Fruit fly (Drosophila melanogaster): ENCODE data around the gene Frq2.
A peak's percentile ranks its signal among the peaks of the same experiment; 100 is the strongest.

Gene Frq2

DNA sequence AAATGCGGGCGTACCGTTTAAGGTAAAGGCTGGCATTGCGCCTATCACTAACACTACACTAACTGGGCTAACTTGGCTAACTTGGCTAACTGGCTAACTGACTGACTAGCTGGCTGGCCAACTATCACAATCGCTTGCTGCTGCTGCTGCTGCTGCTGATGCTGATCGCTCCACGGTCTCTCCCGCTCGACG is 65.7 kb downstream of the Frq2 start, which contains the start of gene upd2:
Gene upd2, minus strand, starts transcription at position 101 of the 192 bp plus-strand sequence.
- TF ChIP-seq Sox14 (GFP tag; optimal IDR thresholded peaks at IDR 0.05) (no peak), CG8319 (GFP tag; optimal IDR thresholded peaks at IDR 0.05) (no peak), CG6792 (GFP tag; optimal IDR thresholded peaks at IDR 0.05) (no peak), Eip93F (GFP tag; optimal IDR thresholded peaks at IDR 0.05) (no peak), cyc (GFP tag; optimal IDR thresholded peaks at IDR 0.05) (no peak), CG6163 (GFP tag; IDR thresholded peaks at IDR 0.05) (no peak), dac (GFP tag; optimal IDR thresholded peaks at IDR 0.05) (no peak), CG15336 (GFP tag; IDR thresholded peaks at IDR 0.05) (no peak), Sox15 (GFP tag; optimal IDR thresholded peaks at IDR 0.05) (no peak), CG6854 (GFP tag; optimal IDR thresholded peaks at IDR 0.05) (no peak), eg (GFP tag; IDR thresholded peaks at IDR 0.05) (no peak), topi (GFP tag; optimal IDR thresholded peaks at IDR 0.05) (no peak), CG11762 (GFP tag; optimal IDR thresholded peaks at IDR 0.05; ENCODE audit: insufficient read depth) (no peak), spab (GFP tag; optimal IDR thresholded peaks at IDR 0.05) (no peak), CG11902 (GFP tag; optimal IDR thresholded peaks at IDR 0.05) (no peak), CG3032 (tag; optimal IDR thresholded peaks at IDR 0.05) (no peak), CG1621 (tag; optimal IDR thresholded peaks at IDR 0.05) (no peak), Hr38 (GFP tag; optimal IDR thresholded peaks at IDR 0.05) (no peak), Sox102F (GFP tag; optimal IDR thresholded peaks at IDR 0.05) (no peak)

DNA sequence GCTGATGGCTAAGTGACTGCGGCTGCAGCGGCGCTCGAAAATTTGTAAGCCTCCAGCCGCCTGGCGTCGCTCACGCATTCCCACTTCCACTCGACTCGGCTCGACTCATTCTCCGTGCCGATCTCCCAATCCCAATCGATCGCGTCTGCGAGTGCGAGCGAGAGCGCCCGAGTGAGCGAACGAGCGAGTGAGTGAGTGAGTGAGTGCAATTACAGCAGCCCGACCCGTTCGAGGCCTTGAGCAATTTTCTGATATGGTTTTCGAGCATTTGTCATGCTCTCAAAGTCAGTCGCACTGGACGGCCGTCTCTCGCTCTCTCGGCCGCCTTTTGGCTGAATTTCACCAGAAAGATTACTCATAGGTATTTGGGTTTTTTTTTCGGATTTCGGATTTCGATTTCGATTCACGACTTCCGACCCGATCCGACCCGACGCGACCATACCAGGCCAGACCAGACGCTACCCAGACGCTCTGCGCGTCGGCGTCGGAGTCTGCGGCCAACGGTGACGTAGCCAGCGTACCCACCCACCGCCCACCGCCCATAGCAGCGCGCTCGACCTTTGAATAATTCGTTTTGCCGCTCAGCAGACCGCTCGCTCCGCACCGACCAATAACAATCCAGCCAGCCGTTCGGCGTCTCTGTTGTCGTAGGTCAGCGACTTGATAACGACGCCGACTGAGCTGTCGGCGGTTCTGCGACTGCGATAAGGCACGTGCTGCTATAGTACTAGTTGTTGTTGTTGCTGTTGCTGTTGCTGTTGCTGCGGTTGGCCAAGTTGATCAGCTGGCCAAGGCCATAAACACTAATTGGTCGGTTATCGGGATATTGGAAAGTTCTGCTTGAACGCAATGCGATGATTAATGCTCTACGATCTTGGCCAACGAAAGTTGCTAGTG is 66.2 kb downstream of the Frq2 start:
- TF ChIP-seq Eip93F (GFP tag; optimal IDR thresholded peaks at IDR 0.05) (no peak), Eip78C (GFP tag) (peak; percentile 48), spab (GFP tag; optimal IDR thresholded peaks at IDR 0.05) (no peak), pdm3 (GFP tag; optimal IDR thresholded peaks at IDR 0.05) (no peak), svp (GFP tag) (peak; percentile 70), CG3032 (tag; optimal IDR thresholded peaks at IDR 0.05) (no peak), lz (GFP tag; optimal IDR thresholded peaks at IDR 0.05) (no peak)

DNA sequence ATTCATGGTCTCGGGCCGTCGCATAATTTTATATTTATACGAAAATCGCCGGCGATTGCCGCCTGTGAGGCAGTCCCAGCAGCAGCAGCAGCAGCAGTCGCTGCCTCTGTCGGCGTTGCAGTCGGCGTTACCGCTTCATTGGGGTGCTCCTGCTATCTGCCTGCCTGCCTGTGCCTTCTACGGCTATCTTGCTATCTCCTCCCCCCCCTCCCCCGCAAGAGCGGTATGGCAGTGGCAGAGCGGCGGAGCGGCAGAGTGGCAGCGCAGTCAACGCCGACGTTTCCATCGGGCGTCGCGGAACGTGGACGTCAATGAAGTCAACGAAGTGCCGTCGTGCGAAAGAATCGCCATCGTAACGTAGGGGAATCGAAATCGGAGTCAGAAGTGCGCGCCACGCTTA is 67.8 kb downstream of the Frq2 start:
- TF ChIP-seq ss (GFP tag; optimal IDR thresholded peaks at IDR 0.05) = no peak
- TF ChIP-seq CG31627 (GFP tag; optimal IDR thresholded peaks at IDR 0.05) = no peak
- no peak for TF ChIP-seq CG15336 (GFP tag; IDR thresholded peaks at IDR 0.05)
- TF ChIP-seq lz (GFP tag; optimal IDR thresholded peaks at IDR 0.05) = no peak
- no peak for TF ChIP-seq CG11902 (GFP tag; optimal IDR thresholded peaks at IDR 0.05)
- TF ChIP-seq CG7368 (GFP tag; optimal IDR thresholded peaks at IDR 0.05) = no peak
- no peak for TF ChIP-seq CG6792 (GFP tag; optimal IDR thresholded peaks at IDR 0.05)
- no peak for TF ChIP-seq Ets21C (GFP tag; optimal IDR thresholded peaks at IDR 0.05)
- TF ChIP-seq CG9139 (GFP tag; optimal IDR thresholded peaks at IDR 0.05) = no peak
- TF ChIP-seq CG1621 (tag; optimal IDR thresholded peaks at IDR 0.05) = no peak
- TF ChIP-seq acj6 (GFP tag; optimal IDR thresholded peaks at IDR 0.05) = no peak
- TF ChIP-seq Eip75B (GFP tag; optimal IDR thresholded peaks at IDR 0.05) = no peak

DNA sequence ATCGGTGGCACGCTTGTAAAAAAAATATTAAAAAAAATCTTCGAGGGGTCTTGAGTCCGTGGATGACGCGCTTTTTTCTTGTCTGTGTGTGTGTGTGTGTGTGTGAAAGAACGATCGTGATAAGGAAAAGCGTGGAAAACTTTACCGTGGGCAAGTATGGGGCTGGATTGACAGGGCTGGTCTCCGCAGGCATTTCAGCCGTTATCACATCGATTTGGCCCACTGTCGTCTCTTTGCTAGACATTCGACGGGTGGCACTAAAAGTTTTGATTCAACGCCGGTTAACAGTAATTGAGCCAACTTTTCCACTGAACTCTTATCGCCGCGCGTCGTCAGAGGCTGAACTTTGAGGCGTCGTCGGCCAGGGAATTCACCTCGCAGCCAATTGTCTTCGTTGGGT is 69.4 kb downstream of the Frq2 start:
- no peak for TF ChIP-seq ss (GFP tag; optimal IDR thresholded peaks at IDR 0.05)
- TF ChIP-seq Hr4 (GFP tag; optimal IDR thresholded peaks at IDR 0.05) = no peak
- TF ChIP-seq CG9139 (GFP tag; optimal IDR thresholded peaks at IDR 0.05) = no peak
- TF ChIP-seq CG11762 (GFP tag; optimal IDR thresholded peaks at IDR 0.05; ENCODE audit: insufficient read depth) = no peak
- no peak for TF ChIP-seq CG31627 (GFP tag; optimal IDR thresholded peaks at IDR 0.05)
- no peak for TF ChIP-seq Sox15 (GFP tag; optimal IDR thresholded peaks at IDR 0.05)
- TF ChIP-seq fkh (GFP tag; optimal IDR thresholded peaks at IDR 0.05) = no peak
- no peak for TF ChIP-seq eg (GFP tag; IDR thresholded peaks at IDR 0.05)
- no peak for TF ChIP-seq CG6163 (GFP tag; IDR thresholded peaks at IDR 0.05)
- no peak for TF ChIP-seq CG8319 (GFP tag; optimal IDR thresholded peaks at IDR 0.05)
- TF ChIP-seq esn (GFP tag; optimal IDR thresholded peaks at IDR 0.05) = no peak

DNA sequence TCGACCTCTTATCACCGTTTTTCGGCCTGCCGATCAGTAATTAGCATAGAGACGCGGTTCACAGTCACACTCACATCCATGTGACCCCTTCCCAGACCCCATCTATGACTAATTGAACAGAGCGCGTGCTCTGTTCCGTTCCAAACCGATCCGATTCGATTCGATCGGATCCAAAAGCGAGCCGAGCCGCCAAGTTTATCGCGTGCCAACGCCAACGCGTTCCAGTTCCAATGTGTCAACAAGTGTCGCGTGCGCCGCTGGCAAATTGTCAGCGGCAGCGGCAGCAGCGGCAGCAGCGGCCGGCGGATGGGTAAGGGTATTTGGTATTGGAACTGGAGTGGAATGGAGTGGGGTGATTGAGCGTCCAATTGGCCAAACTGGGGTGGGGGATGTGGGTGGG is 70.9 kb downstream of the Frq2 start:
- peak; percentile 64 for TF ChIP-seq svp (GFP tag)
- no peak for TF ChIP-seq fd59A (GFP tag; optimal IDR thresholded peaks at IDR 0.05)
- TF ChIP-seq ss (GFP tag; optimal IDR thresholded peaks at IDR 0.05) = peak in 1 of 2 experiments; percentile 17
